1 worm cellular context compared by ENCODE assay signal in genomic region chrIV:1419795-1420509, ce11.
A peak's percentile ranks its signal among the peaks of the same experiment; 100 is the strongest.
TF ChIP-seq lines count a peak whose summit lies in the region.

Gene Y77E11A.7, minus strand, starts transcription at chrIV:1419849.

TF ChIP-seq in whole organism, L4 larva, 104 proteins besides CTCF, POLR2A, EP300 and RAD21 (continued from another document):
- TF ChIP-seq lin-39 (tag; optimal IDR thresholded peaks at IDR 0.05; lab: Kevin White, UChicago) (no peak), dmd-9 (GFP tag; IDR thresholded peaks at IDR 0.05; lab: Robert Waterston, UW) (peak; percentile 60; the same call in 1 of the 2 replicates), F37D6.2 (tag; optimal IDR thresholded peaks at IDR 0.05; lab: Kevin White, UChicago) (peak; percentile 62), ceh-62 (tag; optimal IDR thresholded peaks at IDR 0.05; lab: Kevin White, UChicago) (no peak), unc-130 (GFP tag; optimal IDR thresholded peaks at IDR 0.05; lab: Kevin White, UChicago) (peak; percentile 67), php-3 (GFP tag; IDR thresholded peaks at IDR 0.05; lab: Robert Waterston, UW) (no peak), lir-3 (tag; optimal IDR thresholded peaks at IDR 0.05; lab: Kevin White, UChicago) (no peak), D1046.2 (GFP tag; IDR thresholded peaks at IDR 0.05; lab: Robert Waterston, UW) (no peak), nhr-41 (GFP tag; IDR thresholded peaks at IDR 0.05; lab: Robert Waterston, UW) (no peak), zip-11 (GFP tag; IDR thresholded peaks at IDR 0.05; lab: Robert Waterston, UW) (no peak), ztf-11 (tag; optimal IDR thresholded peaks at IDR 0.05; lab: Kevin White, UChicago) (no peak), nhr-11 (tag; optimal IDR thresholded peaks at IDR 0.05; lab: Kevin White, UChicago) (peak; percentile 84), aly-2 (tag; optimal IDR thresholded peaks at IDR 0.05; lab: Kevin White, UChicago) (no peak), daf-12 (tag; optimal IDR thresholded peaks at IDR 0.05; lab: Kevin White, UChicago) (no peak), ama-1 (optimal IDR thresholded peaks at IDR 0.05; lab: Kevin White, UChicago) (peak; percentile 67), egl-43 (GFP tag; IDR thresholded peaks at IDR 0.05; lab: Robert Waterston, UW) (no peak), mep-1 (tag; optimal IDR thresholded peaks at IDR 0.05; lab: Kevin White, UChicago) (peak; percentile 89), nhr-28 (tag; optimal IDR thresholded peaks at IDR 0.05; lab: Kevin White, UChicago) (peak; percentile 84), pqm-1 (tag; optimal IDR thresholded peaks at IDR 0.05; lab: Kevin White, UChicago) (peak; percentile 43), Y48G9A.11 (GFP tag; IDR thresholded peaks at IDR 0.05; lab: Robert Waterston, UW) (no peak; the same call in 1 of the 2 replicates), nhr-102 (tag; optimal IDR thresholded peaks at IDR 0.05; lab: Kevin White, UChicago) (peak; percentile 10), nhr-77 (tag; optimal IDR thresholded peaks at IDR 0.05; lab: Kevin White, UChicago) (peak; percentile 91), dve-1 (tag; optimal IDR thresholded peaks at IDR 0.05; lab: Kevin White, UChicago; ENCODE audit: insufficient read depth) (peak; percentile 82), lin-38 (GFP tag; IDR thresholded peaks at IDR 0.05; lab: Robert Waterston, UW) (peak; percentile 92), set-16 (GFP tag; IDR thresholded peaks at IDR 0.05; lab: Robert Waterston, UW) (peak; percentile 77), egl-27 (tag; optimal IDR thresholded peaks at IDR 0.05; lab: Kevin White, UChicago) (no peak), zfp-3 (GFP tag; conservative IDR thresholded peaks at IDR 0.05; lab: Robert Waterston, UW) (no peak; the same call in 1 of the 2 replicates), madf-9 (GFP tag; conservative IDR thresholded peaks at IDR 0.05; lab: Robert Waterston, UW) (peak; percentile 93), Y105C5A.15 (GFP tag; IDR thresholded peaks at IDR 0.05; lab: Robert Waterston, UW) (no peak), zfp-2 (tag; optimal IDR thresholded peaks at IDR 0.05; lab: Kevin White, UChicago) (peak; percentile 24), spr-1 (tag; optimal IDR thresholded peaks at IDR 0.05; lab: Kevin White, UChicago) (peak; percentile 11), mxl-2 (GFP tag; conservative IDR thresholded peaks at IDR 0.05; lab: Robert Waterston, UW) (no peak), mes-2 (tag; optimal IDR thresholded peaks at IDR 0.05; lab: Kevin White, UChicago; ENCODE audit: poor library complexity, severe bottlenecking) (peak; percentile 91), F10B5.3 (tag; optimal IDR thresholded peaks at IDR 0.05; lab: Kevin White, UChicago) (no peak), aha-1 (tag; lab: Kevin White, UChicago) (peak; percentile 99), lim-7 (GFP tag; IDR thresholded peaks at IDR 0.05; lab: Robert Waterston, UW) (no peak), attf-4 (tag; optimal IDR thresholded peaks at IDR 0.05; lab: Kevin White, UChicago) (no peak), hif-1 (tag; optimal IDR thresholded peaks at IDR 0.05; lab: Kevin White, UChicago) (peak in 1 of 2 experiments; percentile 92), F49E8.2 (tag; optimal IDR thresholded peaks at IDR 0.05; lab: Kevin White, UChicago; ENCODE audit: borderline replicate concordance) (peak; percentile 44), ceh-44 (GFP tag; IDR thresholded peaks at IDR 0.05; lab: Robert Waterston, UW) (0 out of 2 replicates have a peak, but pooled peaks have one; percentile 17), lin-13 (GFP tag; optimal IDR thresholded peaks at IDR 0.05; lab: Kevin White, UChicago) (peak; percentile 96), nhr-42 (GFP tag; IDR thresholded peaks at IDR 0.05; lab: Robert Waterston, UW) (peak; percentile 60; the same call in 1 of the 2 replicates), Y75B8A.6 (GFP tag; IDR thresholded peaks at IDR 0.05; lab: Robert Waterston, UW) (no peak), cey-2 (tag; optimal IDR thresholded peaks at IDR 0.05; lab: Kevin White, UChicago; ENCODE audit: borderline replicate concordance, insufficient read depth) (no peak), tag-97 (GFP tag; IDR thresholded peaks at IDR 0.05; lab: Robert Waterston, UW) (no peak), T26A8.4 (GFP tag; IDR thresholded peaks at IDR 0.05; lab: Robert Waterston, UW) (no peak)
